ENCODE assay signal across 5 worm cellular contexts in genomic region chrIII:6462610-6463009, ce11.
TF ChIP-seq lines count a peak whose summit lies in the region.

Gene T26A5.8 (minus strand): TSS chrIII:6462856.

TF ChIP-seq in whole organism, L1 larva, 84 proteins besides CTCF, POLR2A, EP300 and RAD21 (continues in another document):
- no peak for TF ChIP-seq ceh-63 (GFP tag; optimal IDR thresholded peaks at IDR 0.05; lab: Kevin White, UChicago)
- no peak for TF ChIP-seq pax-3 (tag; optimal IDR thresholded peaks at IDR 0.05; lab: Kevin White, UChicago)
- TF ChIP-seq nhr-85 (tag; lab: Kevin White, UChicago) = peak; percentile 9
- TF ChIP-seq fos-1 (tag; optimal IDR thresholded peaks at IDR 0.05; lab: Kevin White, UChicago) = no peak
- peak; percentile 12 for TF ChIP-seq nhr-90 (tag; optimal IDR thresholded peaks at IDR 0.05; lab: Kevin White, UChicago; ENCODE audit: poor library complexity)
- 0 out of 2 replicates have a peak, but pooled peaks have one; percentile 2 for TF ChIP-seq nhr-19 (GFP tag; conservative IDR thresholded peaks at IDR 0.05; lab: Robert Waterston, UW)
- TF ChIP-seq ets-5 (GFP tag; IDR thresholded peaks at IDR 0.05; lab: Robert Waterston, UW) = no peak
- TF ChIP-seq rnt-1 (tag; optimal IDR thresholded peaks at IDR 0.05; lab: Kevin White, UChicago) = peak; percentile 5
- peak; percentile 66 for TF ChIP-seq ztf-4 (tag; optimal IDR thresholded peaks at IDR 0.05; lab: Kevin White, UChicago)
- TF ChIP-seq sup-37 (GFP tag; optimal IDR thresholded peaks at IDR 0.05; lab: Kevin White, UChicago) = no peak
- no peak for TF ChIP-seq blmp-1 (tag; optimal IDR thresholded peaks at IDR 0.05; lab: Kevin White, UChicago)
- TF ChIP-seq ama-1 (optimal IDR thresholded peaks at IDR 0.05; lab: Kevin White, UChicago) = peak; percentile 68
- TF ChIP-seq irx-1 (tag; optimal IDR thresholded peaks at IDR 0.05; lab: Kevin White, UChicago) = no peak
- TF ChIP-seq ceh-82 (tag; optimal IDR thresholded peaks at IDR 0.05; lab: Kevin White, UChicago) = no peak
- TF ChIP-seq nhr-47 (tag; optimal IDR thresholded peaks at IDR 0.05; lab: Kevin White, UChicago) = peak; percentile 11
- peak; percentile 56 for TF ChIP-seq nhr-71 (tag; optimal IDR thresholded peaks at IDR 0.05; lab: Kevin White, UChicago)
- TF ChIP-seq mef-2 (tag; optimal IDR thresholded peaks at IDR 0.05; lab: Kevin White, UChicago) = no peak
- TF ChIP-seq fkh-4 (tag; optimal IDR thresholded peaks at IDR 0.05; lab: Kevin White, UChicago; ENCODE audit: borderline replicate concordance) = no peak

TF ChIP-seq in whole organism, L2 larva, 48 proteins besides CTCF, POLR2A, EP300 and RAD21:
- TF ChIP-seq elt-3 (tag; optimal IDR thresholded peaks at IDR 0.05; lab: Kevin White, UChicago) = no peak
- no peak for TF ChIP-seq nhr-77 (tag; optimal IDR thresholded peaks at IDR 0.05; lab: Kevin White, UChicago)
- TF ChIP-seq sma-3 (GFP tag; optimal IDR thresholded peaks at IDR 0.05; lab: Kevin White, UChicago) = peak; percentile 45
- TF ChIP-seq ceh-82 (tag; optimal IDR thresholded peaks at IDR 0.05; lab: Kevin White, UChicago) = no peak
- TF ChIP-seq R02D3.7 (tag; optimal IDR thresholded peaks at IDR 0.05; lab: Kevin White, UChicago) = no peak
- TF ChIP-seq zag-1 (tag; optimal IDR thresholded peaks at IDR 0.05; lab: Kevin White, UChicago) = no peak
- TF ChIP-seq crh-2 (tag; optimal IDR thresholded peaks at IDR 0.05; lab: Kevin White, UChicago) = peak; percentile 10
- TF ChIP-seq ztf-4 (tag; optimal IDR thresholded peaks at IDR 0.05; lab: Kevin White, UChicago) = peak; percentile 29
- TF ChIP-seq ama-1 (optimal IDR thresholded peaks at IDR 0.05; lab: Kevin White, UChicago) = peak; percentile 56
- TF ChIP-seq nhr-129 (tag; optimal IDR thresholded peaks at IDR 0.05; lab: Kevin White, UChicago) = peak; percentile 25
- no peak for TF ChIP-seq dmd-4 (tag; optimal IDR thresholded peaks at IDR 0.05; lab: Kevin White, UChicago)
- TF ChIP-seq lsy-2 (tag; optimal IDR thresholded peaks at IDR 0.05; lab: Kevin White, UChicago) = peak in 1 of 2 experiments; percentile 58
- TF ChIP-seq nhr-6 (tag; optimal IDR thresholded peaks at IDR 0.05; lab: Kevin White, UChicago) = peak; percentile 19
- TF ChIP-seq lin-13 (GFP tag; optimal IDR thresholded peaks at IDR 0.05; lab: Kevin White, UChicago) = peak; percentile 15
TF ChIP-seq in whole organism, L2 larva: peak in this region for 8.

TF ChIP-seq in whole organism, L3 larva, 47 proteins besides CTCF, POLR2A, EP300 and RAD21:
- TF ChIP-seq ama-1 (optimal IDR thresholded peaks at IDR 0.05; lab: Kevin White, UChicago) = peak; percentile 96
- TF ChIP-seq elt-2 (tag; optimal IDR thresholded peaks at IDR 0.05; lab: Kevin White, UChicago) = peak; percentile 20
- TF ChIP-seq skn-1 (tag; optimal IDR thresholded peaks at IDR 0.05; lab: Kevin White, UChicago) = no peak
- TF ChIP-seq fos-1 (tag; optimal IDR thresholded peaks at IDR 0.05; lab: Kevin White, UChicago) = no peak
- TF ChIP-seq hmg-11 (tag; optimal IDR thresholded peaks at IDR 0.05; lab: Kevin White, UChicago) = no peak
- peak; percentile 10 for TF ChIP-seq nfya-1 (tag; optimal IDR thresholded peaks at IDR 0.05; lab: Kevin White, UChicago; ENCODE audit: insufficient read depth)
- peak; percentile 40 for TF ChIP-seq nhr-43 (tag; optimal IDR thresholded peaks at IDR 0.05; lab: Kevin White, UChicago; ENCODE audit: poor library complexity, severe bottlenecking)
- TF ChIP-seq aly-2 (tag; optimal IDR thresholded peaks at IDR 0.05; lab: Kevin White, UChicago) = no peak
- no peak for TF ChIP-seq pha-4 (tag; optimal IDR thresholded peaks at IDR 0.05; lab: Kevin White, UChicago)
- no peak for TF ChIP-seq mml-1 (tag; optimal IDR thresholded peaks at IDR 0.05; lab: Kevin White, UChicago)
- TF ChIP-seq ztf-4 (tag; optimal IDR thresholded peaks at IDR 0.05; lab: Kevin White, UChicago) = no peak
- peak; percentile 30 for TF ChIP-seq lsy-12 (tag; optimal IDR thresholded peaks at IDR 0.05; lab: Kevin White, UChicago)

TF ChIP-seq in whole organism, L4 larva, 104 proteins besides CTCF, POLR2A, EP300 and RAD21 (continues in another document):
- TF ChIP-seq dmd-6 (GFP tag; IDR thresholded peaks at IDR 0.05; lab: Robert Waterston, UW) (0 out of 2 replicates have a peak, but pooled peaks have one; percentile 18), hlh-30 (tag; optimal IDR thresholded peaks at IDR 0.05; lab: Kevin White, UChicago; ENCODE audit: insufficient read depth) (no peak), lin-29 (GFP tag; IDR thresholded peaks at IDR 0.05; lab: Robert Waterston, UW) (no peak), snpc-1.2 (GFP tag; IDR thresholded peaks at IDR 0.05; lab: Robert Waterston, UW) (0 out of 2 replicates have a peak, but pooled peaks have one; percentile 28), pha-4 (GFP tag; IDR thresholded peaks at IDR 0.05; lab: Robert Waterston, UW) (peak; percentile 52; the same call in 1 of the 2 replicates), pha-4 (tag; optimal IDR thresholded peaks at IDR 0.05; lab: Kevin White, UChicago) (no peak), nhr-42 (GFP tag; IDR thresholded peaks at IDR 0.05; lab: Robert Waterston, UW) (no peak), mep-1 (tag; optimal IDR thresholded peaks at IDR 0.05; lab: Kevin White, UChicago) (peak; percentile 61), mes-2 (tag; optimal IDR thresholded peaks at IDR 0.05; lab: Kevin White, UChicago; ENCODE audit: poor library complexity, severe bottlenecking) (peak; percentile 19), Y5F2A.4 (GFP tag; optimal IDR thresholded peaks at IDR 0.05; lab: Kevin White, UChicago) (peak; percentile 14), ztf-11 (tag; optimal IDR thresholded peaks at IDR 0.05; lab: Kevin White, UChicago) (no peak), zfp-2 (tag; optimal IDR thresholded peaks at IDR 0.05; lab: Kevin White, UChicago) (no peak), egl-43 (GFP tag; IDR thresholded peaks at IDR 0.05; lab: Robert Waterston, UW) (no peak), dve-1 (tag; optimal IDR thresholded peaks at IDR 0.05; lab: Kevin White, UChicago; ENCODE audit: insufficient read depth) (no peak), attf-4 (tag; optimal IDR thresholded peaks at IDR 0.05; lab: Kevin White, UChicago) (no peak), ama-1 (optimal IDR thresholded peaks at IDR 0.05; lab: Kevin White, UChicago) (peak; percentile 93), lsy-2 (tag; optimal IDR thresholded peaks at IDR 0.05; lab: Kevin White, UChicago) (peak in 1 of 2 experiments; percentile 53), F44E2.7 (GFP tag; IDR thresholded peaks at IDR 0.05; lab: Robert Waterston, UW) (0 out of 2 replicates have a peak, but pooled peaks have one; percentile 2), lin-39 (tag; optimal IDR thresholded peaks at IDR 0.05; lab: Kevin White, UChicago) (no peak), dmd-8 (GFP tag; IDR thresholded peaks at IDR 0.05; lab: Robert Waterston, UW) (0 out of 2 replicates have a peak, but pooled peaks have one; percentile 26), nhr-11 (tag; optimal IDR thresholded peaks at IDR 0.05; lab: Kevin White, UChicago) (no peak), spr-1 (tag; optimal IDR thresholded peaks at IDR 0.05; lab: Kevin White, UChicago) (peak; percentile 20), sdz-12 (GFP tag; optimal IDR thresholded peaks at IDR 0.05; lab: Kevin White, UChicago) (no peak), nhr-77 (tag; optimal IDR thresholded peaks at IDR 0.05; lab: Kevin White, UChicago) (no peak), ceh-20 (GFP tag; IDR thresholded peaks at IDR 0.05; lab: Robert Waterston, UW) (no peak)

TF ChIP-seq in whole organism, young adult, 124 proteins besides CTCF, POLR2A, EP300 and RAD21 (continues in another document):
- no peak for TF ChIP-seq Y67H2A.10 (GFP tag; conservative IDR thresholded peaks at IDR 0.05; lab: Robert Waterston, UW)
- TF ChIP-seq somi-1 (GFP tag; optimal IDR thresholded peaks at IDR 0.05; lab: Kevin White, UChicago) = no peak
- TF ChIP-seq hmg-1.2 (GFP tag; IDR thresholded peaks at IDR 0.05; lab: Robert Waterston, UW) = no peak
- TF ChIP-seq aptf-3 (GFP tag; IDR thresholded peaks at IDR 0.05; lab: Robert Waterston, UW) = no peak
- no peak for TF ChIP-seq rpc-1 (optimal IDR thresholded peaks at IDR 0.05; lab: Kevin White, UChicago)
- no peak for TF ChIP-seq rpc-1 (tag; optimal IDR thresholded peaks at IDR 0.05; lab: Kevin White, UChicago)
- TF ChIP-seq B0035.1 (tag; optimal IDR thresholded peaks at IDR 0.05; lab: Kevin White, UChicago) = no peak
- TF ChIP-seq let-607 (tag; optimal IDR thresholded peaks at IDR 0.05; lab: Kevin White, UChicago) = peak in 1 of 2 experiments; percentile 24
- no peak for TF ChIP-seq akir-1 (GFP tag; optimal IDR thresholded peaks at IDR 0.05; lab: Kevin White, UChicago)
- no peak for TF ChIP-seq ceh-40 (GFP tag; IDR thresholded peaks at IDR 0.05; lab: Robert Waterston, UW)
- TF ChIP-seq dpff-1 (tag; optimal IDR thresholded peaks at IDR 0.05; lab: Kevin White, UChicago) = no peak
- peak; percentile 39 for TF ChIP-seq lin-40 (tag; optimal IDR thresholded peaks at IDR 0.05; lab: Kevin White, UChicago)
- TF ChIP-seq zfh-2 (GFP tag; conservative IDR thresholded peaks at IDR 0.05; lab: Robert Waterston, UW) = 0 out of 2 replicates have a peak, but pooled peaks have one; percentile 22
- peak; percentile 56 for TF ChIP-seq nfyb-1 (GFP tag; IDR thresholded peaks at IDR 0.05; lab: Robert Waterston, UW)
- no peak for TF ChIP-seq hlh-12 (tag; optimal IDR thresholded peaks at IDR 0.05; lab: Kevin White, UChicago)
- TF ChIP-seq fkh-3 (tag; optimal IDR thresholded peaks at IDR 0.05; lab: Kevin White, UChicago) = no peak
- no peak for TF ChIP-seq D2030.7 (GFP tag; IDR thresholded peaks at IDR 0.05; lab: Robert Waterston, UW)
- TF ChIP-seq K11D2.4 (GFP tag; IDR thresholded peaks at IDR 0.05; lab: Robert Waterston, UW) = no peak
- no peak for TF ChIP-seq ztf-6 (GFP tag; IDR thresholded peaks at IDR 0.05; lab: Robert Waterston, UW)
- no peak for TF ChIP-seq K12H6.12 (tag; optimal IDR thresholded peaks at IDR 0.05; lab: Kevin White, UChicago)
- TF ChIP-seq hrde-1 (tag; optimal IDR thresholded peaks at IDR 0.05; lab: Kevin White, UChicago; ENCODE audit: borderline replicate concordance) = peak; percentile 82
- peak; percentile 65 for TF ChIP-seq madf-6 (GFP tag; IDR thresholded peaks at IDR 0.05; lab: Robert Waterston, UW)
- TF ChIP-seq ztf-3 (GFP tag; optimal IDR thresholded peaks at IDR 0.05; lab: Kevin White, UChicago) = peak; percentile 50
- TF ChIP-seq T07F8.4 (tag; optimal IDR thresholded peaks at IDR 0.05; lab: Kevin White, UChicago) = no peak
- no peak for TF ChIP-seq tbx-9 (tag; optimal IDR thresholded peaks at IDR 0.05; lab: Kevin White, UChicago; ENCODE audit: borderline replicate concordance)
- TF ChIP-seq dpl-1 (GFP tag; optimal IDR thresholded peaks at IDR 0.05; lab: Kevin White, UChicago) = no peak
- TF ChIP-seq ztf-18 (tag; optimal IDR thresholded peaks at IDR 0.05; lab: Kevin White, UChicago) = no peak
- TF ChIP-seq nhr-120 (GFP tag; IDR thresholded peaks at IDR 0.05; lab: Robert Waterston, UW) = 0 out of 2 replicates have a peak, but pooled peaks have one; percentile 22
- TF ChIP-seq hmg-20 (GFP tag; IDR thresholded peaks at IDR 0.05; lab: Robert Waterston, UW) = no peak
- no peak for TF ChIP-seq snpc-1.1 (tag; optimal IDR thresholded peaks at IDR 0.05; lab: Kevin White, UChicago; ENCODE audit: insufficient read depth)
- TF ChIP-seq athp-1 (tag; optimal IDR thresholded peaks at IDR 0.05; lab: Kevin White, UChicago) = peak; percentile 75
